Worm (Caenorhabditis elegans): ENCODE results near the gene F26G1.2.

ce11 chrII:4715676-4716075, 47.2 kb upstream of the F26G1.2 start, which contains the start of gene F41C3.8:
- TF ChIP-seq fkh-10 (GFP tag; optimal IDR thresholded peaks at IDR 0.05): no peak
- TF ChIP-seq sptf-1 (tag; optimal IDR thresholded peaks at IDR 0.05): no peak
- TF ChIP-seq egl-27 (tag; optimal IDR thresholded peaks at IDR 0.05): no peak
- TF ChIP-seq lir-3 (tag; optimal IDR thresholded peaks at IDR 0.05; ENCODE audit: poor library complexity): no peak
- no peak for TF ChIP-seq nhr-28 (tag; optimal IDR thresholded peaks at IDR 0.05)
- TF ChIP-seq nhr-19 (GFP tag; conservative IDR thresholded peaks at IDR 0.05): no peak
- no peak for TF ChIP-seq lin-13 (GFP tag; optimal IDR thresholded peaks at IDR 0.05)
- TF ChIP-seq isw-1 (GFP tag; IDR thresholded peaks at IDR 0.05): no peak
- peak; percentile 33 for TF ChIP-seq elt-2 (tag; optimal IDR thresholded peaks at IDR 0.05)
- TF ChIP-seq nhr-85 (tag): no peak
- no peak for TF ChIP-seq ceh-82 (tag; optimal IDR thresholded peaks at IDR 0.05)
- no peak for TF ChIP-seq xbp-1 (tag; optimal IDR thresholded peaks at IDR 0.05)

Measured in whole organism, L1 larva.